Worm (Caenorhabditis elegans) whole organism, L4 larva: Measurements from ENCODE around the gene CC8.3.
A peak's percentile ranks its signal among the peaks of the same experiment; 100 is the strongest.

Source experiments
- D1046.2 ChIP-seq: fragments of 200-800 bp; sonication (Bioruptor generic); IDR thresholded peaks from 2 replicates; pipeline ENCODE4 v1.3.6; 2022; ENCODE audit warnings: missing genetic modification characterization, missing compliant biosample characterization
- F26F4.8 ChIP-seq: fragments of 200-800 bp; sonication (Bioruptor generic); conservative IDR thresholded peaks from 2 replicates; pipeline ENCODE4 v1.3.6; 2022; ENCODE audit warnings: missing genetic modification characterization, missing compliant biosample characterization
- F37D6.2 ChIP-seq: sonication (generic microtip); optimal IDR thresholded peaks from 2 replicates; lab custom pipeline; 2016; ENCODE audit warnings: mild to moderate bottlenecking, missing genetic modification characterization, missing compliant biosample characterization
- F44E2.7 ChIP-seq: fragments of 200-800 bp; sonication (Bioruptor generic); IDR thresholded peaks from 2 replicates; pipeline ENCODE4 v2.1.2; 2022; ENCODE audit warnings: missing genetic modification characterization, missing compliant biosample characterization
- T20F7.1 ChIP-seq: fragments of 200-800 bp; sonication (Bioruptor generic); optimal IDR thresholded peaks from 2 replicates; lab custom pipeline; 2018; ENCODE audit warnings: mild to moderate bottlenecking, missing genetic modification characterization, missing compliant biosample characterization
- T26A8.4 ChIP-seq: fragments of 200-800 bp; sonication (Bioruptor generic); IDR thresholded peaks from 2 replicates; pipeline ENCODE4 v1.3.6; 2022; ENCODE audit warnings: missing genetic modification characterization, missing compliant biosample characterization
- Y48G9A.11 ChIP-seq: fragments of 200-800 bp; sonication (Bioruptor generic); IDR thresholded peaks from 2 replicates; pipeline ENCODE4 v1.3.6; 2022; ENCODE audit warnings: missing genetic modification reagents, missing genetic modification characterization, missing compliant biosample characterization
- Y75B8A.6 ChIP-seq: fragments of 200-800 bp; sonication (Bioruptor generic); IDR thresholded peaks from 2 replicates; pipeline ENCODE4 v1.3.6; 2022; ENCODE audit warnings: missing genetic modification reagents, missing genetic modification characterization, missing compliant biosample characterization
- aha-1 ChIP-seq: fragments of 150-350 bp; peaks from one replicate; lab custom pipeline; 2014; ENCODE audit warnings: missing biosample characterization, missing genetic modification characterization
- aly-2 ChIP-seq: sonication (generic microtip); optimal IDR thresholded peaks from 2 replicates; lab custom pipeline; 2018; ENCODE audit warnings: missing biosample characterization, missing genetic modification characterization
- ceh-20 ChIP-seq: fragments of 200-800 bp; sonication (Bioruptor generic); IDR thresholded peaks from 2 replicates; pipeline ENCODE4 v1.3.6; 2022; ENCODE audit warnings: missing genetic modification reagents, missing genetic modification characterization, missing compliant biosample characterization
- ceh-82 ChIP-seq: sonication (generic microtip); optimal IDR thresholded peaks from 2 replicates; lab custom pipeline; 2017; ENCODE audit warnings: missing biosample characterization, missing genetic modification characterization
- ces-1 ChIP-seq: fragments of 150-350 bp; sonication (generic microtip); optimal IDR thresholded peaks from 4 replicates; lab custom pipeline; 2014; ENCODE audit warnings: missing biosample characterization, missing genetic modification reagents, missing genetic modification characterization
- ctbp-1 ChIP-seq: fragments of 200-800 bp; sonication (Bioruptor generic); IDR thresholded peaks from 2 replicates; pipeline ENCODE4 v1.3.6; 2022; ENCODE audit warnings: missing genetic modification reagents, missing genetic modification characterization, missing compliant biosample characterization
- daf-16 ChIP-seq, 3 experiments: sonication (generic microtip); optimal IDR thresholded peaks; 2 replicates each; lab custom pipeline; 2016 to 2017; ENCODE audit warnings: missing genetic modification characterization in 3 of 3, missing genetic modification reagents in 3 of 3, mild to moderate bottlenecking in 2 of 3, missing compliant biosample characterization in 2 of 3, missing biosample characterization in 1 of 3, moderate library complexity in 1 of 3
- dpl-1 ChIP-seq: fragments of 150-350 bp; optimal IDR thresholded peaks from 2 replicates; lab custom pipeline; 2014; ENCODE audit warnings: missing biosample characterization, missing genetic modification reagents, missing genetic modification characterization
- duxl-1 ChIP-seq: sonication (generic microtip); optimal IDR thresholded peaks from 2 replicates; lab custom pipeline; 2016; ENCODE audit warnings: mild to moderate bottlenecking, missing genetic modification characterization, moderate library complexity, missing compliant biosample characterization; ENCODE audit not compliant: poor library complexity
- dve-1 ChIP-seq: sonication (generic microtip); optimal IDR thresholded peaks from 2 replicates; lab custom pipeline; 2017; ENCODE audit warnings: antibody characterized with exemption, mild to moderate bottlenecking, missing genetic modification characterization, missing compliant biosample characterization; ENCODE audit not compliant: insufficient read depth
- gei-8 ChIP-seq: fragments of 200-800 bp; sonication (Bioruptor generic); optimal IDR thresholded peaks from 2 replicates; lab custom pipeline; 2018; ENCODE audit warnings: mild to moderate bottlenecking, missing genetic modification characterization, missing compliant biosample characterization
- hif-1 ChIP-seq, 2 experiments: sonication (generic microtip); optimal IDR thresholded peaks; 2 replicates each; lab custom pipeline; 2016 to 2017; ENCODE audit warnings: missing compliant biosample characterization in 2 of 2, missing genetic modification characterization in 2 of 2, missing genetic modification reagents in 2 of 2, missing genotype in 2 of 2, mild to moderate bottlenecking in 1 of 2
- hlh-11 ChIP-seq: fragments of 200-800 bp; sonication (Bioruptor generic); optimal IDR thresholded peaks from 2 replicates; lab custom pipeline; 2018; ENCODE audit warnings: mild to moderate bottlenecking, missing genetic modification characterization, missing compliant biosample characterization
- hlh-30 ChIP-seq: sonication (generic microtip); optimal IDR thresholded peaks from 2 replicates; lab custom pipeline; 2017; ENCODE audit warnings: antibody characterized with exemption, mild to moderate bottlenecking, missing genetic modification characterization, missing compliant biosample characterization; ENCODE audit not compliant: insufficient read depth
- jun-1 ChIP-seq: fragments of 150-350 bp; optimal IDR thresholded peaks from 2 replicates; lab custom pipeline; 2014; ENCODE audit warnings: missing biosample characterization, missing genetic modification reagents, missing genetic modification characterization
- lim-7 ChIP-seq: fragments of 200-800 bp; sonication (Bioruptor generic); IDR thresholded peaks from 2 replicates; pipeline ENCODE4 v1.3.6; 2022; ENCODE audit warnings: missing genetic modification characterization, missing compliant biosample characterization
- lin-1 ChIP-seq: fragments of 200-800 bp; sonication (Bioruptor generic); IDR thresholded peaks from 2 replicates; pipeline ENCODE4 v1.3.6; 2022; ENCODE audit warnings: missing genetic modification reagents, missing genetic modification characterization, missing compliant biosample characterization
- lin-38 ChIP-seq: fragments of 200-800 bp; sonication (Bioruptor generic); IDR thresholded peaks from 2 replicates; pipeline ENCODE4 v1.3.6; 2022; ENCODE audit warnings: missing genetic modification reagents, missing genetic modification characterization, missing compliant biosample characterization
- lir-3 ChIP-seq: sonication (generic microtip); optimal IDR thresholded peaks from 2 replicates; lab custom pipeline; 2016; ENCODE audit warnings: mild to moderate bottlenecking, missing genetic modification characterization, missing compliant biosample characterization
- lsy-2 ChIP-seq, 2 experiments: fragments of 150-350 bp in 1 of 2; sonication (generic microtip) in 1 of 2; optimal IDR thresholded peaks; 2 replicates each; lab custom pipeline; 2014 to 2017; ENCODE audit warnings: missing biosample characterization in 2 of 2, missing genetic modification characterization in 2 of 2
- mdt-29 ChIP-seq: fragments of 200-800 bp; sonication (Bioruptor generic); IDR thresholded peaks from 2 replicates; pipeline ENCODE4 v1.3.6; 2022; ENCODE audit warnings: missing genetic modification reagents, missing genetic modification characterization, missing compliant biosample characterization
- mes-2 ChIP-seq: sonication (generic microtip); optimal IDR thresholded peaks from 2 replicates; lab custom pipeline; 2016; ENCODE audit warnings: missing genotype, mild to moderate bottlenecking, missing genetic modification characterization, missing compliant biosample characterization; ENCODE audit not compliant: poor library complexity, severe bottlenecking
- mxl-2 ChIP-seq: fragments of 200-800 bp; sonication (Bioruptor generic); conservative IDR thresholded peaks from 2 replicates; pipeline ENCODE4 v1.3.6; 2022; ENCODE audit warnings: missing genetic modification reagents, missing genetic modification characterization, missing compliant biosample characterization
- mxl-3 ChIP-seq: fragments of 200-800 bp; sonication (Bioruptor generic); optimal IDR thresholded peaks from 2 replicates; lab custom pipeline; 2018; ENCODE audit warnings: mild to moderate bottlenecking, missing genetic modification characterization, missing compliant biosample characterization
- nhr-11 ChIP-seq: fragments of 150-350 bp; optimal IDR thresholded peaks from 2 replicates; lab custom pipeline; 2014; ENCODE audit warnings: missing biosample characterization, missing genetic modification characterization
- nhr-25 ChIP-seq: sonication (generic microtip); optimal IDR thresholded peaks from 2 replicates; lab custom pipeline; 2017; ENCODE audit warnings: missing genetic modification characterization, mild to moderate bottlenecking, missing compliant biosample characterization, antibody characterized with exemption, moderate library complexity, borderline replicate concordance; ENCODE audit not compliant: insufficient read depth
- pqm-1 ChIP-seq: sonication (generic microtip); optimal IDR thresholded peaks from 2 replicates; lab custom pipeline; 2017; ENCODE audit warnings: missing biosample characterization, missing genetic modification characterization
- saeg-2 ChIP-seq: fragments of 200-800 bp; sonication (Bioruptor generic); IDR thresholded peaks from 2 replicates; pipeline ENCODE4 v1.3.6; 2022; ENCODE audit warnings: missing genetic modification reagents, missing genetic modification characterization, missing compliant biosample characterization
- set-16 ChIP-seq: fragments of 200-800 bp; sonication (Bioruptor generic); IDR thresholded peaks from 2 replicates; pipeline ENCODE4 v1.3.6; 2022; ENCODE audit warnings: missing genetic modification reagents, missing genetic modification characterization, missing compliant biosample characterization
- snpc-1.2 ChIP-seq: fragments of 200-800 bp; sonication (Bioruptor generic); IDR thresholded peaks from 2 replicates; pipeline ENCODE4 v1.3.6; 2022; ENCODE audit warnings: missing genetic modification reagents, missing genetic modification characterization, missing compliant biosample characterization
- spr-1 ChIP-seq: sonication (generic microtip); optimal IDR thresholded peaks from 2 replicates; lab custom pipeline; 2016; ENCODE audit warnings: mild to moderate bottlenecking, missing genetic modification characterization, missing compliant biosample characterization
- unc-62 ChIP-seq, 3 experiments: fragments of 150-350 bp in 1 of 3; sonication (generic microtip); optimal IDR thresholded peaks in 2 of 3; peaks in 1 of 3; 1 replicate in 1 of 3; 2 replicates in 2 of 3; lab custom pipeline; 2014 to 2017; ENCODE audit warnings: missing biosample characterization in 3 of 3, missing genetic modification characterization in 3 of 3, missing genetic modification reagents in 3 of 3, missing genotype in 1 of 3
- zag-1 ChIP-seq: fragments of 150-350 bp; optimal IDR thresholded peaks from 2 replicates; lab custom pipeline; 2014; ENCODE audit warnings: missing biosample characterization, missing genetic modification characterization
- zfp-3 ChIP-seq: fragments of 200-800 bp; sonication (Bioruptor generic); conservative IDR thresholded peaks from 2 replicates; pipeline ENCODE4 v1.3.6; 2022; ENCODE audit warnings: missing genetic modification reagents, missing genetic modification characterization, missing compliant biosample characterization
- ztf-11 ChIP-seq: fragments of 150-350 bp; optimal IDR thresholded peaks from 2 replicates; lab custom pipeline; 2014; ENCODE audit warnings: missing biosample characterization, missing genetic modification characterization

Gene CC8.3

DNA sequence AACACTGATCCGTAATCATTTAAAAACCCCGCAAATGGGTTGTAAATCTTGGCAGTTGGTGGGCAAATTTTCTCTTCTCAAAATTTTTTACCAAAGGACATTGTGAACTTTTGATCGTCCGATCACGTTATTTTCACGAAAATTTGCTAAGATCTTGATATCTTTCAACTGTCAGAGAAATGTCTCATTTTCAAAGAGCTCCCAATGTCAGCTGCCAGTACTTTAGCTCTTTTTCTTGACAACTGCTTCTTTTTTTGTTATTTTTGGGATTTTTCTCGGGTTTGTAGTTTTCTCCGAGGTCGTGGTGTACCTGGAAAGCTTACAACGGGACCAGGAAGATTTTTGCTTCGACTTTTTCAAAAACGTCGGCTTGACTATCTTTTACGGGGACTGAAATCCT, 13.8 kb upstream of the CC8.3 start:
- TF ChIP-seq F44E2.7 (no peak), nhr-25 (no peak), dve-1 (tag; lab: Kevin White, UChicago) (no peak), mes-2 (tag; lab: Kevin White, UChicago) (no peak), ces-1 (GFP tag; lab: Kevin White, UChicago) (no peak), T26A8.4 (GFP tag; lab: Robert Waterston, UW) (no peak), spr-1 (no peak), lim-7 (GFP tag; lab: Robert Waterston, UW) (no peak), unc-62 (GFP tag; optimal IDR thresholded peaks at IDR 0.05 in 1 of 2; lab: Kevin White, UChicago) (peak in 1 of 2 experiments; percentile 60), unc-62 (tag; optimal IDR thresholded peaks at IDR 0.05; lab: Kevin White, UChicago) (no peak), lir-3 (tag; lab: Kevin White, UChicago) (no peak), aha-1 (tag; lab: Kevin White, UChicago) (peak; percentile 87), zag-1 (tag; lab: Kevin White, UChicago) (no peak), Y48G9A.11 (GFP tag; lab: Robert Waterston, UW) (no peak), duxl-1 (no peak), aly-2 (no peak), hlh-30 (tag; lab: Kevin White, UChicago) (no peak), Y75B8A.6 (GFP tag; lab: Robert Waterston, UW) (no peak), T20F7.1 (no peak), nhr-11 (tag; lab: Kevin White, UChicago) (peak; percentile 52), lin-38 (GFP tag; lab: Robert Waterston, UW) (no peak), D1046.2 (no peak), daf-16 (GFP tag; optimal IDR thresholded peaks at IDR 0.05; lab: Kevin White, UChicago) (peak in 1 of 2 experiments; percentile 66), daf-16 (tag; optimal IDR thresholded peaks at IDR 0.05; lab: Kevin White, UChicago) (no peak), hif-1 (tag; optimal IDR thresholded peaks at IDR 0.05; lab: Kevin White, UChicago) (peak in 1 of 2 experiments; percentile 2), F37D6.2 (tag; lab: Kevin White, UChicago) (no peak), ztf-11 (no peak)
- TF ChIP-seq, all 104 proteins: peak for 5

DNA sequence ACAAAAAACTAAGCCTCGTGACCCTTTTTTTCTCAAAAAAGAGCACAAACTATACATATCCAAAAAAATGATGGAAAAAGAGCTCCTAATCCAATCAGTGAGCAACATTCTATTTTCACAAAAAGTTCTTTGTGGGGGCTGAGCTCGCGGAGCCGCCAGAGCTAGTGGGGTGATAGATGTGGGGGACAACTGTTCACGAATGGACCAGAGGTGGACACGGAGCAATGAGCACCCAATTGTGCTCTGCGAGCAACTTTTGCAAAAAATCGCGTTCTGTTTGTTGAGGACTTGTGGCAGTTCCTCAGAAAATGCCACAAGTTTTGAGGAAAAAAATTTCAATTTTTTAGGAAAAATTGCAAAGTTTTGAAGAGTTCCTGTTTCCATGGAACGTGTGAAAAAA, 12.7 kb upstream of the CC8.3 start:
- TF ChIP-seq zag-1 (tag; lab: Kevin White, UChicago) (no peak), ceh-20 (GFP tag; lab: Robert Waterston, UW) (no peak), dve-1 (tag; lab: Kevin White, UChicago) (no peak), F37D6.2 (tag; lab: Kevin White, UChicago) (no peak), snpc-1.2 (GFP tag; lab: Robert Waterston, UW) (no peak), nhr-11 (tag; lab: Kevin White, UChicago) (no peak), mes-2 (tag; lab: Kevin White, UChicago) (no peak)

DNA sequence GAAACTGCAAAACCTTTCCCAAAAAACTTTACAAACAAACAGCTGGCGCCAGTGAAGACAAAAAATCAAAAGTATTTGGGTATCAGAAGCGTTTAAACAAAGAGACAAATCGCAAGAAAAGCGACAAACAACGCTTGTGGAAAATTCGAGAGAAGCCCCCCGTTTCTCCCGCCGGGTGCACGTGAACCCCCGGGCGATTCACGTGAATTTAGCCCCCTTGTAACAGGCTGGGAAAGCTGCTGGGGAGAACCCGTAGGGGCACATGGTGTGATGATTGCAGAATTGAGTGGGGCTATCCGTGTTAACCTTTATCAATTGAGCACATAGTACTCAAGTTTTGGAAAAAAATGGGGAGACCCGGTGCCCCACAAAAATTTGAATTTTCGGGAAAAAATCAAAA, 12.1 kb upstream of the CC8.3 start:
- peak; percentile 98 for TF ChIP-seq mxl-2 (GFP tag; lab: Robert Waterston, UW)
- no peak for TF ChIP-seq aly-2
- 0 out of 2 replicates have a peak, but pooled peaks have one; percentile 53 for TF ChIP-seq zfp-3 (GFP tag; lab: Robert Waterston, UW)
- no peak for TF ChIP-seq jun-1 (tag; lab: Kevin White, UChicago)
- TF ChIP-seq dve-1 (tag; lab: Kevin White, UChicago): peak; percentile 72
- TF ChIP-seq F26F4.8 (GFP tag; lab: Robert Waterston, UW): no peak
- TF ChIP-seq lin-1 (GFP tag; lab: Robert Waterston, UW): peak; percentile 53; the same call in 1 of the 2 replicates
- TF ChIP-seq gei-8 (GFP tag; lab: Kevin White, UChicago): peak; percentile 31
- peak; percentile 24 for TF ChIP-seq dpl-1
- TF ChIP-seq ctbp-1 (GFP tag; lab: Robert Waterston, UW): no peak
- TF ChIP-seq mes-2 (tag; lab: Kevin White, UChicago): peak; percentile 26
- TF ChIP-seq ztf-11: no peak
- no peak for TF ChIP-seq pqm-1 (tag; lab: Kevin White, UChicago)
- TF ChIP-seq mdt-29 (GFP tag; lab: Robert Waterston, UW): peak; percentile 82
- peak; percentile 58 for TF ChIP-seq set-16 (GFP tag; lab: Robert Waterston, UW)
- TF ChIP-seq lsy-2 (tag; optimal IDR thresholded peaks at IDR 0.05; lab: Kevin White, UChicago): peak in 1 of 2 experiments; percentile 48
- TF ChIP-seq aha-1 (tag; lab: Kevin White, UChicago): peak; percentile 96
- peak; percentile 53 for TF ChIP-seq nhr-25
- peak in 1 of 2 experiments; percentile 90 for TF ChIP-seq daf-16 (GFP tag; optimal IDR thresholded peaks at IDR 0.05; lab: Kevin White, UChicago)
- peak; percentile 82 for TF ChIP-seq daf-16 (tag; optimal IDR thresholded peaks at IDR 0.05; lab: Kevin White, UChicago)
- TF ChIP-seq ceh-82: no peak
- TF ChIP-seq hlh-30 (tag; lab: Kevin White, UChicago): peak; percentile 89
- TF ChIP-seq saeg-2 (GFP tag; lab: Robert Waterston, UW): peak; percentile 68; the same call in 1 of the 2 replicates
- peak; percentile 75 for TF ChIP-seq mxl-3
- TF ChIP-seq hlh-11 (tag; lab: Kevin White, UChicago): peak; percentile 93
- peak in 1 of 2 experiments; percentile 69 for TF ChIP-seq unc-62 (GFP tag; optimal IDR thresholded peaks at IDR 0.05 in 1 of 2; lab: Kevin White, UChicago)
- no peak for TF ChIP-seq unc-62 (tag; optimal IDR thresholded peaks at IDR 0.05; lab: Kevin White, UChicago)
